Fruit fly (Drosophila melanogaster): ENCODE results near the gene Polr3D.

dm6 chr3L:18072023-18072422 is 37.4 kb downstream of the Polr3D start, which contains the start of gene CG44005:
- TF ChIP-seq ttk (optimal IDR thresholded peaks at IDR 0.05) (no peak), psq (optimal IDR thresholded peaks at IDR 0.05) (no peak), Myc (optimal IDR thresholded peaks at IDR 0.05) (no peak), insv (optimal IDR thresholded peaks at IDR 0.05) (no peak), h (optimal IDR thresholded peaks at IDR 0.05) (no peak), Sin3A (optimal IDR thresholded peaks at IDR 0.05) (no peak)

Data from Kc167 (cell line).